Worm (Caenorhabditis elegans): Measurements from ENCODE around the gene mrpl-51.
A peak's percentile ranks its signal among the peaks of the same experiment; 100 is the strongest.

ce11 chrIV:12033985-12034384, 2.9 kb downstream of the mrpl-51 start, which contains the start of gene sqst-1:
- TF ChIP-seq dve-1 (tag; optimal IDR thresholded peaks at IDR 0.05; ENCODE audit: insufficient read depth) = peak; percentile 40
- no peak for TF ChIP-seq nhr-10 (tag; optimal IDR thresholded peaks at IDR 0.05)
- no peak for TF ChIP-seq ztf-11 (tag; optimal IDR thresholded peaks at IDR 0.05)
- TF ChIP-seq ces-1 (GFP tag; optimal IDR thresholded peaks at IDR 0.05) = no peak
- TF ChIP-seq hlh-11 (tag; optimal IDR thresholded peaks at IDR 0.05) = no peak
- TF ChIP-seq nhr-11 (tag; optimal IDR thresholded peaks at IDR 0.05) = no peak
- TF ChIP-seq hlh-30 (tag; optimal IDR thresholded peaks at IDR 0.05; ENCODE audit: insufficient read depth) = peak; percentile 36
- no peak for TF ChIP-seq ceh-82 (tag; optimal IDR thresholded peaks at IDR 0.05)

All from whole organism, L4 larva.